Worm (Caenorhabditis elegans) whole organism, midembryonic: Measurements from ENCODE around the gene F44A6.3.

Source experiments
- T22C8.4 ChIP-seq: fragments of 200-800 bp; sonication (Bioruptor generic); IDR thresholded peaks from 2 replicates; pipeline ENCODE4 v1.3.6; 2022; ENCODE audit warnings: missing genetic modification characterization, missing compliant biosample characterization
- cog-1 ChIP-seq: sonication (generic microtip); optimal IDR thresholded peaks from 2 replicates; lab custom pipeline; 2016; ENCODE audit warnings: missing genetic modification characterization, missing compliant biosample characterization
- flt-1 ChIP-seq: fragments of 200-800 bp; sonication (Bioruptor generic); IDR thresholded peaks from 2 replicates; pipeline ENCODE4 v1.3.6; 2022; ENCODE audit warnings: missing genetic modification characterization, missing compliant biosample characterization
- klf-2 ChIP-seq: fragments of 200-800 bp; sonication (Bioruptor generic); conservative IDR thresholded peaks from 2 replicates; pipeline ENCODE4 v1.3.6; 2022; ENCODE audit warnings: missing genetic modification reagents, missing genetic modification characterization, missing compliant biosample characterization
- med-1 ChIP-seq: sonication (generic microtip); optimal IDR thresholded peaks from 2 replicates; lab custom pipeline; 2017; ENCODE audit warnings: missing genetic modification characterization, mild to moderate bottlenecking, missing compliant biosample characterization, antibody characterized with exemption, missing genetic modification reagents; ENCODE audit not compliant: insufficient read depth
- ref-1 ChIP-seq: fragments of 200-800 bp; sonication (Bioruptor generic); conservative IDR thresholded peaks from 2 replicates; pipeline ENCODE4 v1.3.6; 2022; ENCODE audit warnings: missing genetic modification reagents, missing genetic modification characterization, missing compliant biosample characterization
- tab-1 ChIP-seq: fragments of 200-800 bp; sonication (Bioruptor generic); IDR thresholded peaks from 2 replicates; pipeline ENCODE4 v1.3.6; 2022; ENCODE audit warnings: missing genetic modification characterization, missing compliant biosample characterization
- ztf-23 ChIP-seq: fragments of 200-800 bp; sonication (Bioruptor generic); IDR thresholded peaks from 2 replicates; pipeline ENCODE4 v1.3.6; 2022; ENCODE audit warnings: missing genetic modification reagents, missing genetic modification characterization, missing compliant biosample characterization
- ztf-29 ChIP-seq: fragments of 200-800 bp; sonication (Bioruptor generic); IDR thresholded peaks from 2 replicates; pipeline ENCODE4 v1.3.6; 2022; ENCODE audit warnings: missing genetic modification reagents, missing genetic modification characterization, missing compliant biosample characterization

The F44A6.3 gene

DNA sequence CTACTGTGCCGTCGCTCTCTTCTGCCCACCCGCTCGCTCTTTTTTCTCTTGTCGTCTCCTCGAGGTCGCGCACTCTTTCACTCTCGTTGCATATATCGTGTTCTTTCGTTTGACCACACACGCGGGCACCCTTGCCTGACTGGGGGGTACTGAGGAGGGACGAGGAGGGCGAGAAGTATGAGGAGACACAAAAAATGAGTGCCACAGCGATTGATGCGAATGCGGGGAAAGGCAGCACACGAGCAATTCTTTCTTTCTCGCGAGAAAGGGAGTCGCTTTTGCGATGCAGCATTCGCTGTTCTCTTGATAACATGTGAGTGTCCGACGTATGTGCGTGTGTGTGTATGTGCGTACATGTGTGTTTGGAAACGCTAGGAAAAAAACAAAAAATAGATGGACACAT is 24.1 kb upstream of the F44A6.3 start:
- TF ChIP-seq ref-1 (GFP tag; lab: Robert Waterston, UW), result no peak
- TF ChIP-seq cog-1 (tag; lab: Kevin White, UChicago), result peak; percentile 79
- TF ChIP-seq med-1, result no peak
- TF ChIP-seq ztf-29 (GFP tag; lab: Robert Waterston, UW), result no peak
- TF ChIP-seq flt-1 (GFP tag; lab: Robert Waterston, UW), result peak; percentile 80
- no peak for TF ChIP-seq tab-1 (GFP tag; lab: Robert Waterston, UW)
- TF ChIP-seq klf-2, result no peak
- TF ChIP-seq ztf-23 (GFP tag; lab: Robert Waterston, UW), result 0 out of 2 replicates have a peak, but pooled peaks have one; percentile 57
- TF ChIP-seq T22C8.4 (GFP tag; lab: Robert Waterston, UW), result no peak

DNA sequence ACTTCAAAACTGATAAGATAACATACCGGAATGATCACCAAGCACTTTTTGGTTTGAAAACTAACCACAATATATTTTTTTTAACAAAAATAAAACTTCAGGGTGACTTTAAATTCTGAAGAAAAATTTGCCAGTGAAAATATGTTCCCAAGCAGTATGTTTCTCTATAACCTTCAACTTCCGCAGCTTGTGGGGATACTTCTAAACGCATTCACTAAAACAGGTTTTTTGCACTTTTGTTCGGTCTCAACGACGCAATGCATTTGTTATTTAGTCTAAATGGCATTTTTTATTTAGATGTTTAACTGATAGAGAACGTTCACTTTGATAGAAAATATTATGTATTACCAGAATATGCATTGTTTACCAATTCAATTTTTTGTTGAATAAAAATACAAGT is 23.3 kb upstream of the F44A6.3 start:
- no peak for TF ChIP-seq ztf-23 (GFP tag; lab: Robert Waterston, UW)
- no peak for TF ChIP-seq med-1
- TF ChIP-seq flt-1 (GFP tag; lab: Robert Waterston, UW), result no peak
- TF ChIP-seq ztf-29 (GFP tag; lab: Robert Waterston, UW), result no peak
- no peak for TF ChIP-seq ref-1 (GFP tag; lab: Robert Waterston, UW)
- TF ChIP-seq tab-1 (GFP tag; lab: Robert Waterston, UW), result no peak
- TF ChIP-seq cog-1 (tag; lab: Kevin White, UChicago), result no peak
- no peak for TF ChIP-seq klf-2
- TF ChIP-seq T22C8.4 (GFP tag; lab: Robert Waterston, UW), result no peak

- 0 out of 2 replicates have a peak, but pooled peaks have one; percentile 12 for TF ChIP-seq klf-2
- TF ChIP-seq ztf-29 (GFP tag; lab: Robert Waterston, UW), result no peak
Measured at ce11 chrX:10189805-10190204, 22.8 kb upstream of the F44A6.3 start.

ce11 chrX:10194327-10195096 is 18.1 kb upstream of the F44A6.3 start, which contains the start of gene myrf-2:
Gene myrf-2, minus strand, starts transcription at chrX:10194377.
- TF ChIP-seq tab-1 (GFP tag; lab: Robert Waterston, UW), result no peak
- no peak for TF ChIP-seq cog-1 (tag; lab: Kevin White, UChicago)
- no peak for TF ChIP-seq klf-2
- no peak for TF ChIP-seq flt-1 (GFP tag; lab: Robert Waterston, UW)

ce11 chrX:10197204-10197756 is 15.3 kb upstream of the F44A6.3 start, which contains the start of gene nucb-1:
Gene nucb-1, plus strand, starts transcription at chrX:10197706.
- TF ChIP-seq tab-1 (GFP tag; lab: Robert Waterston, UW) (no peak), ztf-23 (GFP tag; lab: Robert Waterston, UW) (0 out of 2 replicates have a peak, but pooled peaks have one; percentile 23), T22C8.4 (GFP tag; lab: Robert Waterston, UW) (no peak), cog-1 (tag; lab: Kevin White, UChicago) (peak; percentile 68)

DNA sequence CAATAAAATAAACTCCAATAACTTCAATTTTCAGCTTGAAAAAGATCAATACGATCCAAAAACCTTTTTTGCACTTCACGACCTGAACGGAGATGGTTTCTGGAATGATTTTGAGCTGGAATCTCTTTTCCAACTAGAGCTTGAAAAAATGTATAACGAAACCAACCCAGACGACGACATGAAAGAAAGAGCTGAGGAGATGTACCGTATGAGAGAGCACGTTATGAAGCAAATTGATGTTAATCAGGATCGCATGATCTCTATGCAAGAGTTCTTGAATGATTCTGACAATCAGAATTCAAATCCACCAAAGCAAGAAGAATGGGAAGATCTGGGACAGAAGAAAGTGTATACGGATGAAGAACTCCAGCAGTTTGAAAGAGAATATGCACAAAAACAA is 13.4 kb upstream of the F44A6.3 start:
- TF ChIP-seq klf-2 (no peak), ztf-29 (GFP tag; lab: Robert Waterston, UW) (no peak), ztf-23 (GFP tag; lab: Robert Waterston, UW) (no peak), med-1 (no peak), T22C8.4 (GFP tag; lab: Robert Waterston, UW) (no peak), tab-1 (GFP tag; lab: Robert Waterston, UW) (no peak), flt-1 (GFP tag; lab: Robert Waterston, UW) (no peak), cog-1 (tag; lab: Kevin White, UChicago) (no peak), ref-1 (GFP tag; lab: Robert Waterston, UW) (no peak)

DNA sequence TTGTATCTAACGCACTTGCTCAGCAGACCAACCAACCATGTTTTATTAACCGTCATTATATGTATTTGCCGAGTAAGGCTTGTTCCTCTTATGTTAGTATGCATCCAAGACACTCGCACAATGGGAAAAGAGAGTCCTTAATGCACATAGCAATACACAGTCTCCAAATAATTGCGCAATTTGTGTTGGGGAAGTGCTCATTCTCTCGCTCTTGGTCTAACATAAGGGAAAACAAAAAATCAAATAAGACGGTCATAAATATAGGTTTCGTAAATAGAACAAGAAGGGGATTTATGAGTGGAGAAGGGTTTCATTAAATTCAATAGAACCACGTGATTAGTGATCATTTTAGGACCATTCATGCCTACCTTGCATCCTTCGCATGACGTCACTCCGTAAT is 9.1 kb upstream of the F44A6.3 start:
- TF ChIP-seq ref-1 (GFP tag; lab: Robert Waterston, UW) (no peak), ztf-23 (GFP tag; lab: Robert Waterston, UW) (no peak), flt-1 (GFP tag; lab: Robert Waterston, UW) (no peak), tab-1 (GFP tag; lab: Robert Waterston, UW) (no peak), T22C8.4 (GFP tag; lab: Robert Waterston, UW) (no peak)

ce11 chrX:10204313-10205063 is 8.1 kb upstream of the F44A6.3 start:
- no peak for TF ChIP-seq klf-2
- peak; percentile 62; the same call in 1 of the 2 replicates for TF ChIP-seq flt-1 (GFP tag; lab: Robert Waterston, UW)
- TF ChIP-seq cog-1 (tag; lab: Kevin White, UChicago), result peak; percentile 55

- TF ChIP-seq ref-1 (GFP tag; lab: Robert Waterston, UW) (no peak), ztf-23 (GFP tag; lab: Robert Waterston, UW) (no peak), tab-1 (GFP tag; lab: Robert Waterston, UW) (no peak), ztf-29 (GFP tag; lab: Robert Waterston, UW) (no peak), klf-2 (no peak), T22C8.4 (GFP tag; lab: Robert Waterston, UW) (no peak), med-1 (no peak), cog-1 (tag; lab: Kevin White, UChicago) (no peak), flt-1 (GFP tag; lab: Robert Waterston, UW) (no peak)
Measured at ce11 chrX:10205321-10205720, 7.2 kb upstream of the F44A6.3 start, which contains the start of gene sex-1. Gene sex-1, minus strand, starts transcription at chrX:10205421.
